Worm (Caenorhabditis elegans) whole organism, L4/young adult: ENCODE results near the gene nhr-50.

Experiments used
- W03F9.2 ChIP-seq: fragments of 150-350 bp; optimal IDR thresholded peaks from 2 replicates; lab custom pipeline; 2014; ENCODE audit warnings: missing biosample characterization, missing genetic modification characterization
- dao-5 ChIP-seq: sonication (generic microtip); optimal IDR thresholded peaks from 2 replicates; lab custom pipeline; 2016; ENCODE audit warnings: missing genotype, missing genetic modification characterization, moderate library complexity, missing compliant biosample characterization

DNA sequence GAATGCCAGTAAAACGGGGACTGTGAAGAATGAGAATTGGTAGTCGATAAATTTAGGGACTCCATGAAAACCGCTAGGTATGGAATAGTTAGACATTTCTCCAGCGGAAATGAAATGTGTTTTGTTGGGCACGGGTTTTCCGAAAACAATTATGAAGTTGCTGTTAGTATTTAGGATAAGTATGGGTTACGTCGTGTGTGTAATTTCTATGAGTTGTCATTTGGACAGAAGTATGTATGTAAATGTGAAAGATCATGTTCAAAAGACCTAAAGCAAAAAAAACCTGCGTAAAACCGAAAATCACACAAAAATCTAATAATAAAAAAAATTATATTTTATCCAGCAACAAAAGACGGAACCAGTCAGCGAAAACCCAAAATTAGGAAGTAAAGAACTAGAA lies 27.9 kb downstream of the nhr-50 start, which contains the start of gene sru-23:
- TF ChIP-seq dao-5 (tag; lab: Kevin White, UChicago) (no peak), W03F9.2 (tag; lab: Kevin White, UChicago) (no peak)
